Fruit fly (Drosophila melanogaster): ENCODE measurements around the gene CG10863.

DNA sequence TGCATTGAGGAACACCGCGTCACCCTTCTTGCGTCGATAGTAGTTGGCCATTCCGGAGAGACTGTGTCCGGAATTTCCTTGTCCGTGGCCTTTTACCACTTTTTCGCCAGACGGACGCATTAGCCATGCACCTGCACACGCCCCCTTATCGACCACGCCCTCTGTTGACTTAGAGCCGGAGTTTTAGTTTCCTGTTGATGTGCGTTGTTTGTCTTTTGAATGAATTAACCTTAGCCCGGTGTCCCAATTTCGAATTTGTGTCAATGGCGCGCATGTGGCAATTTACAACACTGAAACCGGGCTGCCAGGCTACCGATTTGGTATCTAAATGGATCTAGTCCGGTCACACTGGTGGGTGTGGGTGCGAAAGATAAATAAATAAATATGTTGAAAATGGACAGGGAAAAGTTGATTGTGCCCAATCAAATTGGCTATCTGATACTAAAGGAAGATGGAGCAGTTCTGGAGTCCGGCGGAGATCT is 45.7 kb downstream of the CG10863 start, which contains the start of the genes Gr63a and Lamtor4:
- TF ChIP-seq CG4318 (GFP tag; optimal IDR thresholded peaks at IDR 0.05), result no peak
- TF ChIP-seq CG16779 (tag; optimal IDR thresholded peaks at IDR 0.05), result no peak
- no peak for TF ChIP-seq OdsH (GFP tag; optimal IDR thresholded peaks at IDR 0.05)
- TF ChIP-seq fkh (GFP tag; optimal IDR thresholded peaks at IDR 0.05), result peak; percentile 99
- TF ChIP-seq Eip75B (GFP tag; optimal IDR thresholded peaks at IDR 0.05), result peak; percentile 44
- TF ChIP-seq salr (GFP tag; optimal IDR thresholded peaks at IDR 0.05), result no peak
- peak; percentile 69 for TF ChIP-seq Sox14 (GFP tag; optimal IDR thresholded peaks at IDR 0.05)
- no peak for TF ChIP-seq CG6792 (GFP tag; optimal IDR thresholded peaks at IDR 0.05)

Data from whole organism, prepupa.